Worm (Caenorhabditis elegans): ENCODE data around the gene K02B2.6.

DNA sequence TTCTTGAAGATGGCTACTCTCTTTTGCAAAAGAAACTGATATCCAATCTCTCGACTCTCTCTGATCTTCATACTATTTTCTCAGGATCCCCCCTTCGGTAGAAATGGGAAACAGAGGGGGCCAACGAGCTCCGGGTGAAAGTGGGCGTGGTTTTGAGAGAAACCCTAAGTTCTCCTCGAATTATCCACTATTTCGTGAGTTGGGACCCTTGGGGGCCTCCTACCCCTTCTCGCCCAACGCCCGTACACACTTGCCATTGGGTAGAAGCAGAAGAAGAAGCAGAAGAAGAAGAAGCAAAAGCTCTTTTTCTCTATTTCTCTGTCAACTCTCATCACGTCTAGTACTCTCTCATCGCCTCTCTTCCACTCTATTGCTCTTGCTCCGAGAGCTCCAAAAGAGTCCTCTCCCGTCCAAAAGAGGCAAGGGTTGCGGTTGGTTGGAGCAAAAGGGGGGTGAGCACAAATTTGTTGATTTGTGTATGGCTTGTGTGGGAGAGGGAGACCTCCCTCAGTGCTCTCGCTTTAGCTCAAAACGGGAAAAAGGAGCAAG lies 12.0 kb upstream of the K02B2.6 start:
- no peak for TF ChIP-seq F49E8.2 (tag; optimal IDR thresholded peaks at IDR 0.05; ENCODE audit: insufficient read depth)
- TF ChIP-seq hsf-1 (GFP tag; IDR thresholded peaks at IDR 0.05) = no peak
- peak; percentile 62 for TF ChIP-seq hmg-1.2 (GFP tag; IDR thresholded peaks at IDR 0.05)
- TF ChIP-seq lin-40 (tag; optimal IDR thresholded peaks at IDR 0.05) = no peak
- no peak for TF ChIP-seq snpc-4 (GFP tag; optimal IDR thresholded peaks at IDR 0.05)
- no peak for TF ChIP-seq snpc-4 (tag; optimal IDR thresholded peaks at IDR 0.05)
- no peak for TF ChIP-seq tbx-9 (tag; optimal IDR thresholded peaks at IDR 0.05; ENCODE audit: borderline replicate concordance)
- no peak for TF ChIP-seq F37B4.10 (GFP tag; IDR thresholded peaks at IDR 0.05)
- TF ChIP-seq ztf-22 (GFP tag; optimal IDR thresholded peaks at IDR 0.05) = no peak
- no peak for TF ChIP-seq pha-4 (tag; optimal IDR thresholded peaks at IDR 0.05)
- no peak for TF ChIP-seq zim-3 (tag; optimal IDR thresholded peaks at IDR 0.05)
- TF ChIP-seq hlh-26 (GFP tag; conservative IDR thresholded peaks at IDR 0.05) = no peak
- TF ChIP-seq attf-6 (GFP tag; IDR thresholded peaks at IDR 0.05) = no peak
- no peak for TF ChIP-seq lag-1 (GFP tag; IDR thresholded peaks at IDR 0.05)
